Fruit fly (Drosophila melanogaster) whole organism, embryonic: Measurements from ENCODE around the gene CG42784.
A peak's percentile ranks its signal among the peaks of the same experiment; 100 is the strongest.

Experiments used
- Abd-B ChIP-seq: fragments of 200-800 bp; sonication (Bioruptor generic); optimal IDR thresholded peaks from 2 replicates; lab custom pipeline; 2018; ENCODE audit warnings: missing biosample characterization, mild to moderate bottlenecking, missing genetic modification characterization, moderate library complexity
- CG10543 ChIP-seq: fragments of 200-800 bp; sonication (Bioruptor generic); optimal IDR thresholded peaks from 3 replicates; lab custom pipeline; 2017; ENCODE audit warnings: missing biosample characterization, mild to moderate bottlenecking, missing genetic modification characterization, moderate library complexity
- CG11398 ChIP-seq: fragments of 200-800 bp; sonication (Bioruptor generic); optimal IDR thresholded peaks from 2 replicates; lab custom pipeline; 2016; ENCODE audit warnings: missing biosample characterization, missing genetic modification characterization
- CG12942 ChIP-seq: fragments of 200-800 bp; sonication (Bioruptor generic); optimal IDR thresholded peaks from 3 replicates; lab custom pipeline; 2016; ENCODE audit warnings: missing biosample characterization, missing genetic modification characterization
- CG13624 ChIP-seq: fragments of 200-800 bp; sonication (Bioruptor generic); optimal IDR thresholded peaks from 2 replicates; lab custom pipeline; 2016; ENCODE audit warnings: missing biosample characterization, missing genetic modification characterization
- CG13894 ChIP-seq: fragments of 200-800 bp; sonication (Bioruptor generic); optimal IDR thresholded peaks from 3 replicates; lab custom pipeline; 2018; ENCODE audit warnings: missing biosample characterization, mild to moderate bottlenecking, missing genetic modification characterization, moderate library complexity
- CG2116 ChIP-seq: fragments of 200-800 bp; sonication (Bioruptor generic); optimal IDR thresholded peaks from 3 replicates; lab custom pipeline; 2018; ENCODE audit warnings: missing biosample characterization, mild to moderate bottlenecking, missing genetic modification characterization
- CG2129 ChIP-seq: fragments of 200-800 bp; sonication (Bioruptor generic); IDR thresholded peaks from 2 replicates; pipeline ENCODE4 v1.3.6; 2022; ENCODE audit warnings: missing biosample characterization, missing genetic modification characterization; ENCODE audit not compliant: partially characterized antibody
- CG2199 ChIP-seq: fragments of 200-800 bp; sonication (Bioruptor generic); IDR thresholded peaks from 3 replicates; pipeline ENCODE4 v1.3.6; 2022; ENCODE audit warnings: missing biosample characterization, missing genetic modification characterization
- CG3065 ChIP-seq: fragments of 200-800 bp; sonication (Bioruptor generic); optimal IDR thresholded peaks from 2 replicates; lab custom pipeline; 2016; ENCODE audit warnings: missing biosample characterization, missing genetic modification characterization
- CG43689 ChIP-seq: fragments of 200-800 bp; sonication (Bioruptor generic); IDR thresholded peaks from 2 replicates; pipeline ENCODE4 v1.3.6; 2022; ENCODE audit warnings: missing biosample characterization, missing genetic modification characterization
- CG4854 ChIP-seq: fragments of 200-800 bp; sonication (Bioruptor generic); optimal IDR thresholded peaks from 2 replicates; lab custom pipeline; 2016; ENCODE audit warnings: missing biosample characterization, missing genetic modification characterization, inconsistent platforms
- CG5180 ChIP-seq: fragments of 200-800 bp; sonication (Bioruptor generic); optimal IDR thresholded peaks from 3 replicates; lab custom pipeline; 2017; ENCODE audit warnings: missing biosample characterization, missing genetic modification characterization, mild to moderate bottlenecking, moderate library complexity, missing genetic modification reagents
- CG7928 ChIP-seq: fragments of 200-800 bp; sonication (Bioruptor generic); optimal IDR thresholded peaks from 2 replicates; lab custom pipeline; 2017; ENCODE audit warnings: missing biosample characterization, mild to moderate bottlenecking, missing genetic modification characterization
- CG8089 ChIP-seq: fragments of 200-800 bp; sonication (Bioruptor generic); optimal IDR thresholded peaks from 3 replicates; lab custom pipeline; 2016; ENCODE audit warnings: missing biosample characterization, missing genetic modification characterization
- CG8765 ChIP-seq: fragments of 200-800 bp; sonication (Bioruptor generic); IDR thresholded peaks from 2 replicates; pipeline ENCODE4 v1.3.6; 2022; ENCODE audit warnings: missing biosample characterization, missing genetic modification characterization
- CG9876 ChIP-seq: fragments of 200-800 bp; sonication (Bioruptor generic); optimal IDR thresholded peaks from 2 replicates; lab custom pipeline; 2016; ENCODE audit warnings: missing biosample characterization, missing genetic modification characterization
- Chrac-16 ChIP-seq: fragments of 200-800 bp; sonication (Bioruptor generic); optimal IDR thresholded peaks from 3 replicates; lab custom pipeline; 2016; ENCODE audit warnings: missing biosample characterization, missing genetic modification characterization
- Dad ChIP-seq: fragments of 200-800 bp; sonication (Bioruptor generic); optimal IDR thresholded peaks from 3 replicates; lab custom pipeline; 2016; ENCODE audit warnings: missing biosample characterization, missing genetic modification characterization
- Dip2 ChIP-seq: fragments of 200-800 bp; sonication (Bioruptor generic); IDR thresholded peaks from 2 replicates; pipeline ENCODE4 v1.3.6; 2022; ENCODE audit warnings: missing biosample characterization, missing genetic modification characterization
- Drgx ChIP-seq: fragments of 200-800 bp; sonication (Bioruptor generic); IDR thresholded peaks from 2 replicates; pipeline ENCODE4 v1.3.6; 2022; ENCODE audit warnings: missing biosample characterization, missing genetic modification characterization
- Elba2 ChIP-seq: fragments of 200-800 bp; sonication (Bioruptor generic); optimal IDR thresholded peaks from 3 replicates; lab custom pipeline; 2016; ENCODE audit warnings: missing biosample characterization, missing genetic modification characterization
- Fer2 ChIP-seq: fragments of 200-800 bp; sonication (Bioruptor generic); optimal IDR thresholded peaks from 2 replicates; lab custom pipeline; 2018; ENCODE audit warnings: missing biosample characterization, mild to moderate bottlenecking, missing genetic modification characterization, moderate library complexity
- H15 ChIP-seq: fragments of 200-800 bp; sonication (Bioruptor generic); IDR thresholded peaks from 3 replicates; pipeline ENCODE4 v1.3.6; 2022; ENCODE audit warnings: missing biosample characterization, missing genetic modification characterization
- Hand ChIP-seq: fragments of 200-800 bp; sonication (Bioruptor generic); optimal IDR thresholded peaks from 2 replicates; lab custom pipeline; 2017; ENCODE audit warnings: mild to moderate bottlenecking, missing biosample characterization, missing genetic modification reagents, missing genetic modification characterization
- Hsf ChIP-seq: fragments of 200-800 bp; sonication (Bioruptor generic); optimal IDR thresholded peaks from 3 replicates; lab custom pipeline; 2016; ENCODE audit warnings: missing biosample characterization, missing genetic modification characterization
- Jarid2 ChIP-seq: fragments of 200-800 bp; sonication (Bioruptor generic); optimal IDR thresholded peaks from 3 replicates; lab custom pipeline; 2017; ENCODE audit warnings: mild to moderate bottlenecking, missing biosample characterization, missing genetic modification reagents, missing genetic modification characterization
- Myb ChIP-seq: fragments of 200-800 bp; sonication (Bioruptor generic); optimal IDR thresholded peaks from 2 replicates; lab custom pipeline; 2016; ENCODE audit warnings: missing biosample characterization, missing genetic modification characterization
- NC2β ChIP-seq: fragments of 200-800 bp; sonication (Bioruptor generic); optimal IDR thresholded peaks from 2 replicates; lab custom pipeline; 2016; ENCODE audit warnings: missing biosample characterization, missing genetic modification characterization
- NK7.1 ChIP-seq: fragments of 200-800 bp; sonication (Bioruptor generic); optimal IDR thresholded peaks from 3 replicates; lab custom pipeline; 2016; ENCODE audit warnings: missing biosample characterization, missing genetic modification characterization
- Stat92E ChIP-seq, 3 experiments: fragments of >200 bp in 2 of 3; fragments of 200-800 bp in 1 of 3; sonication (Bioruptor generic) in 1 of 3; optimal IDR thresholded peaks; 2 replicates each; lab custom pipeline; 2017 to 2019; ENCODE audit warnings: missing biosample characterization in 3 of 3, missing genetic modification characterization in 3 of 3, mild to moderate bottlenecking in 1 of 3, moderate library complexity in 1 of 3
- abd-A ChIP-seq: fragments of 200-800 bp; sonication (Bioruptor generic); optimal IDR thresholded peaks from 3 replicates; lab custom pipeline; 2019; ENCODE audit warnings: missing biosample characterization, mild to moderate bottlenecking, missing genetic modification characterization, moderate library complexity
- dpn ChIP-seq, 2 experiments: fragments of 200-800 bp; sonication (Bioruptor generic); optimal IDR thresholded peaks; 3 replicates each; lab custom pipeline; 2016; ENCODE audit warnings: missing biosample characterization in 2 of 2, missing genetic modification characterization in 2 of 2
- fd64A ChIP-seq: fragments of 200-800 bp; sonication (Bioruptor generic); optimal IDR thresholded peaks from 3 replicates; lab custom pipeline; 2018; ENCODE audit warnings: missing biosample characterization, mild to moderate bottlenecking, missing genetic modification characterization
- fd96Cb ChIP-seq: fragments of 200-800 bp; sonication (Bioruptor generic); optimal IDR thresholded peaks from 2 replicates; lab custom pipeline; 2018; ENCODE audit warnings: missing biosample characterization, mild to moderate bottlenecking, missing genetic modification characterization, moderate library complexity
- gfzf ChIP-seq: fragments of 200-800 bp; sonication (Bioruptor generic); optimal IDR thresholded peaks from 2 replicates; lab custom pipeline; 2016; ENCODE audit warnings: missing biosample characterization, mild to moderate bottlenecking, missing genetic modification characterization, moderate library complexity
- grn ChIP-seq: fragments of 200-800 bp; sonication (Bioruptor generic); optimal IDR thresholded peaks from 3 replicates; lab custom pipeline; 2017; ENCODE audit warnings: missing biosample characterization, missing genetic modification characterization
- jigr1 ChIP-seq: fragments of 200-800 bp; sonication (Bioruptor generic); IDR thresholded peaks from 3 replicates; pipeline ENCODE4 v1.3.6; 2022; ENCODE audit warnings: missing biosample characterization, missing genetic modification characterization
- kah ChIP-seq: fragments of 200-800 bp; sonication (Bioruptor generic); optimal IDR thresholded peaks from 2 replicates; lab custom pipeline; 2018; ENCODE audit warnings: missing biosample characterization, mild to moderate bottlenecking, missing genetic modification characterization
- lmd ChIP-seq: fragments of 200-800 bp; sonication (Bioruptor generic); IDR thresholded peaks from 2 replicates; pipeline ENCODE4 v1.3.6; 2022; ENCODE audit warnings: missing biosample characterization, missing genetic modification characterization
- luna ChIP-seq: fragments of 200-800 bp; sonication (Bioruptor generic); optimal IDR thresholded peaks from 2 replicates; lab custom pipeline; 2016; ENCODE audit warnings: missing biosample characterization, missing genetic modification characterization
- mam ChIP-seq: fragments of 200-800 bp; sonication (Bioruptor generic); optimal IDR thresholded peaks from 3 replicates; lab custom pipeline; 2016; ENCODE audit warnings: missing biosample characterization, missing genetic modification characterization
- org-1 ChIP-seq: fragments of 200-800 bp; sonication (Bioruptor generic); optimal IDR thresholded peaks from 2 replicates; lab custom pipeline; 2017; ENCODE audit warnings: missing biosample characterization, missing genetic modification characterization
- p53 ChIP-seq: fragments of 200-800 bp; sonication (Bioruptor generic); optimal IDR thresholded peaks from 2 replicates; lab custom pipeline; 2016; ENCODE audit warnings: missing biosample characterization, missing genetic modification characterization
- peb ChIP-seq: fragments of 200-800 bp; sonication (Bioruptor generic); IDR thresholded peaks from 2 replicates; pipeline ENCODE4 v1.3.6; 2022; ENCODE audit warnings: missing biosample characterization, missing genetic modification characterization
- pho ChIP-seq: fragments of 200-800 bp; sonication (Bioruptor generic); optimal IDR thresholded peaks from 2 replicates; lab custom pipeline; 2016; ENCODE audit warnings: missing biosample characterization, missing genetic modification characterization
- phol ChIP-seq: fragments of 200-800 bp; sonication (Bioruptor generic); optimal IDR thresholded peaks from 3 replicates; lab custom pipeline; 2018; ENCODE audit warnings: missing biosample characterization, mild to moderate bottlenecking, missing genetic modification characterization, moderate library complexity
- rib ChIP-seq: fragments of 200-800 bp; sonication (Bioruptor generic); IDR thresholded peaks from 2 replicates; pipeline ENCODE4 v1.3.6; 2022; ENCODE audit warnings: missing biosample characterization, missing genetic modification characterization
- so ChIP-seq: fragments of 200-800 bp; sonication (Bioruptor generic); IDR thresholded peaks from 3 replicates; pipeline ENCODE4 v1.3.6; 2022; ENCODE audit warnings: missing biosample characterization, missing genetic modification characterization
- stwl ChIP-seq: fragments of 200-800 bp; sonication (Bioruptor generic); optimal IDR thresholded peaks from 3 replicates; lab custom pipeline; 2018; ENCODE audit warnings: missing biosample characterization, mild to moderate bottlenecking, missing genetic modification characterization, moderate library complexity
- tgo ChIP-seq: fragments of 200-800 bp; sonication (Bioruptor generic); IDR thresholded peaks from 3 replicates; pipeline ENCODE4 v1.3.6; 2022; ENCODE audit warnings: missing biosample characterization, missing genetic modification characterization

Gene CG42784

dm6 chr2L:13387255-13387654 is 28.0 kb upstream of the CG42784 start, which contains the start of the genes Ing5 and CG7099 (continued):
- peak in 1 of 3 experiments; percentile 71 for TF ChIP-seq Stat92E (GFP tag; optimal IDR thresholded peaks at IDR 0.05; lab: Kevin White, UChicago)
- TF ChIP-seq pho (GFP tag; lab: Kevin White, UChicago), result peak; percentile 93
- peak; percentile 64 for TF ChIP-seq Myb (GFP tag; lab: Kevin White, UChicago)
- peak; percentile 96 for TF ChIP-seq CG12942
- TF ChIP-seq Fer2 (tag; lab: Kevin White, UChicago), result peak; percentile 95
- 0 out of 2 replicates have a peak, but pooled peaks have one; percentile 34 for TF ChIP-seq CG2129
- peak; percentile 95 for TF ChIP-seq CG3065 (GFP tag; lab: Kevin White, UChicago)
- TF ChIP-seq phol, result peak; percentile 97
- peak; percentile 94 for TF ChIP-seq jigr1
- peak; percentile 94 for TF ChIP-seq peb (GFP tag; lab: Robert Waterston, UW)
- TF ChIP-seq CG8765, result peak; percentile 96
- TF ChIP-seq stwl (tag; lab: Kevin White, UChicago), result peak; percentile 92
- peak; percentile 4 for TF ChIP-seq gfzf (GFP tag; lab: Kevin White, UChicago)
- TF ChIP-seq CG4854 (GFP tag; lab: Kevin White, UChicago), result peak; percentile 96
- TF ChIP-seq tgo (GFP tag; lab: Robert Waterston, UW), result peak; percentile 96
- peak; percentile 79 for TF ChIP-seq Elba2 (GFP tag; lab: Kevin White, UChicago)
- TF ChIP-seq CG13894 (tag; lab: Kevin White, UChicago), result peak; percentile 96
- TF ChIP-seq NC2β (GFP tag; lab: Kevin White, UChicago), result peak; percentile 91
- peak; percentile 88 for TF ChIP-seq Drgx
- no peak for TF ChIP-seq CG5180 (GFP tag; lab: Kevin White, UChicago)
- TF ChIP-seq org-1 (GFP tag; lab: Kevin White, UChicago), result peak; percentile 84
- TF ChIP-seq kah, result peak; percentile 85
- peak; percentile 93 for TF ChIP-seq Dad (GFP tag; lab: Kevin White, UChicago)
- peak; percentile 96 for TF ChIP-seq fd96Cb (tag; lab: Kevin White, UChicago)
- TF ChIP-seq dpn (GFP tag; optimal IDR thresholded peaks at IDR 0.05; lab: Kevin White, UChicago), result peak; percentile 93 to 98
- peak; percentile 36 for TF ChIP-seq p53 (GFP tag; lab: Kevin White, UChicago)
- TF ChIP-seq Hand (GFP tag; lab: Kevin White, UChicago), result peak; percentile 81
- peak; percentile 94 for TF ChIP-seq mam (GFP tag; lab: Kevin White, UChicago)
- TF ChIP-seq abd-A (tag; lab: Kevin White, UChicago), result no peak
- TF ChIP-seq so (GFP tag; lab: Robert Waterston, UW), result peak; percentile 94
- TF ChIP-seq Abd-B (GFP tag; lab: Kevin White, UChicago), result peak; percentile 98
- peak; percentile 77 for TF ChIP-seq fd64A (GFP tag; lab: Kevin White, UChicago)
- TF ChIP-seq CG7928 (GFP tag; lab: Kevin White, UChicago), result peak; percentile 77
- peak; percentile 97 for TF ChIP-seq H15 (GFP tag; lab: Robert Waterston, UW)
- TF ChIP-seq Dip2 (GFP tag; lab: Robert Waterston, UW), result peak; percentile 58; the same call in 1 of the 2 replicates
- peak; percentile 59 for TF ChIP-seq NK7.1 (GFP tag; lab: Kevin White, UChicago)
- peak; percentile 87 for TF ChIP-seq CG13624 (GFP tag; lab: Kevin White, UChicago)
- peak; percentile 94 for TF ChIP-seq CG2199 (GFP tag; lab: Robert Waterston, UW)
- TF ChIP-seq Jarid2 (GFP tag; lab: Kevin White, UChicago), result no peak
- peak; percentile 54 for TF ChIP-seq luna (GFP tag; lab: Kevin White, UChicago)
- peak; percentile 60 for TF ChIP-seq CG11398
- peak; percentile 97 for TF ChIP-seq Hsf (GFP tag; lab: Kevin White, UChicago)
- no peak for TF ChIP-seq grn (GFP tag; lab: Kevin White, UChicago)
- peak; percentile 97 for TF ChIP-seq Chrac-16
- peak; percentile 75 for TF ChIP-seq CG9876 (GFP tag; lab: Kevin White, UChicago)
- TF ChIP-seq CG2116 (GFP tag; lab: Kevin White, UChicago), result peak; percentile 89
- peak; percentile 77 for TF ChIP-seq CG8089 (GFP tag; lab: Kevin White, UChicago)
- peak; percentile 96 for TF ChIP-seq lmd (GFP tag; lab: Robert Waterston, UW)
- peak; percentile 93 for TF ChIP-seq rib (GFP tag; lab: Robert Waterston, UW)
- TF ChIP-seq CG10543 (GFP tag; lab: Kevin White, UChicago), result peak; percentile 92
- TF ChIP-seq CG43689 (GFP tag; lab: Robert Waterston, UW), result peak; percentile 91
